Worm (Caenorhabditis elegans) whole organism, L1 larva: ENCODE results near the gene kup-1.

Source experiments
- ces-1 ChIP-seq: fragments of 150-350 bp; optimal IDR thresholded peaks from 2 replicates; lab custom pipeline; 2014; ENCODE audit warnings: missing biosample characterization, missing genetic modification reagents, missing genetic modification characterization
- nhr-28 ChIP-seq: fragments of 150-350 bp; optimal IDR thresholded peaks from 2 replicates; lab custom pipeline; 2014; ENCODE audit warnings: missing biosample characterization, missing genetic modification characterization
- snu-23 ChIP-seq: sonication (generic microtip); optimal IDR thresholded peaks from 2 replicates; lab custom pipeline; 2016; ENCODE audit warnings: missing genetic modification characterization, missing compliant biosample characterization

- TF ChIP-seq snu-23 (GFP tag; lab: Kevin White, UChicago) = no peak
- no peak for TF ChIP-seq nhr-28 (tag; lab: Kevin White, UChicago)
- no peak for TF ChIP-seq ces-1 (GFP tag; lab: Kevin White, UChicago)
Observed at ce11 chrV:12048445-12048844, 7.8 kb upstream of the kup-1 start, which contains the start of gene dars-2.
